Worm (Caenorhabditis elegans): ENCODE data around the gene F38B7.17.

The F38B7.17 gene

ce11 chrV:11548914-11549406 is at the start of gene F38B7.17, which contains the start of gene F38B7.3:
TSS of gene F38B7.17 (minus strand) at chrV:11548964.
TSS of gene F38B7.3 (plus strand) at chrV:11549107.
- no peak for TF ChIP-seq unc-62 (GFP tag; optimal IDR thresholded peaks at IDR 0.05)

- TF ChIP-seq unc-62 (GFP tag; optimal IDR thresholded peaks at IDR 0.05) = no peak
Observed at ce11 chrV:11593888-11594287, 45.1 kb upstream of the F38B7.17 start.

ce11 chrV:11593427-11593826 is 44.7 kb upstream of the F38B7.17 start, which contains the start of gene srx-80:
TSS of gene srx-80 (plus strand) at chrV:11593727.
- TF ChIP-seq unc-62 (GFP tag; optimal IDR thresholded peaks at IDR 0.05) = no peak

ce11 chrV:11589433-11589832 is 40.7 kb upstream of the F38B7.17 start, which contains the start of gene srx-82:
TSS of gene srx-82 (plus strand) at chrV:11589733.
- no peak for TF ChIP-seq unc-62 (GFP tag; optimal IDR thresholded peaks at IDR 0.05)

- TF ChIP-seq unc-62 (GFP tag; optimal IDR thresholded peaks at IDR 0.05) = no peak
Observed at ce11 chrV:11585122-11585521, 36.4 kb upstream of the F38B7.17 start.

- TF ChIP-seq unc-62 (GFP tag; optimal IDR thresholded peaks at IDR 0.05) = no peak
Observed at ce11 chrV:11583212-11583611, 34.4 kb upstream of the F38B7.17 start, which contains the start of gene srx-88. TSS of gene srx-88 (plus strand) at chrV:11583512.

ce11 chrV:11580826-11581225 is 32.1 kb upstream of the F38B7.17 start, which contains the start of gene srx-90:
TSS of gene srx-90 (plus strand) at chrV:11581126.
- TF ChIP-seq unc-62 (GFP tag; optimal IDR thresholded peaks at IDR 0.05) = no peak

- TF ChIP-seq unc-62 (GFP tag; optimal IDR thresholded peaks at IDR 0.05) = no peak
Observed at ce11 chrV:11574563-11574962, 25.8 kb upstream of the F38B7.17 start.

- no peak for TF ChIP-seq unc-62 (GFP tag; optimal IDR thresholded peaks at IDR 0.05)
Observed at ce11 chrV:11572803-11573490, 24.2 kb upstream of the F38B7.17 start, which contains the start of the genes H12C20.7 and nhr-68. TSS of gene H12C20.7 (minus strand) at chrV:11572990. TSS of gene nhr-68 (plus strand) at chrV:11573440.

- TF ChIP-seq unc-62 (GFP tag; optimal IDR thresholded peaks at IDR 0.05) = no peak
Observed at ce11 chrV:11570169-11570651, 21.4 kb upstream of the F38B7.17 start, which contains the start of the genes nhr-101 and pms-2. TSS of gene nhr-101 (plus strand) at chrV:11570476. TSS of gene pms-2 (minus strand) at chrV:11570601.

ce11 chrV:11564573-11564972 is 15.8 kb upstream of the F38B7.17 start, which contains the start of gene srx-87:
TSS of gene srx-87 (plus strand) at chrV:11564873.
- TF ChIP-seq unc-62 (GFP tag; optimal IDR thresholded peaks at IDR 0.05) = no peak

ce11 chrV:11562643-11563042 is 13.9 kb upstream of the F38B7.17 start, which contains the start of gene srx-86:
TSS of gene srx-86 (plus strand) at chrV:11562943.
- TF ChIP-seq unc-62 (GFP tag; optimal IDR thresholded peaks at IDR 0.05) = no peak

ce11 chrV:11554260-11554659 is 5.5 kb upstream of the F38B7.17 start, which contains the start of gene duo-1:
TSS of gene duo-1 (plus strand) at chrV:11554630.
- TF ChIP-seq unc-62 (GFP tag; optimal IDR thresholded peaks at IDR 0.05) = no peak

ce11 chrV:11552379-11552778 is 3.6 kb upstream of the F38B7.17 start, which contains the start of gene srx-85:
TSS of gene srx-85 (plus strand) at chrV:11552679.
- no peak for TF ChIP-seq unc-62 (GFP tag; optimal IDR thresholded peaks at IDR 0.05)

- no peak for TF ChIP-seq unc-62 (GFP tag; optimal IDR thresholded peaks at IDR 0.05)
Observed at ce11 chrV:11546795-11547194, 2.0 kb downstream of the F38B7.17 start, which contains the start of gene F38B7.11. TSS of gene F38B7.11 (plus strand) at chrV:11547095.

- no peak for TF ChIP-seq unc-62 (GFP tag; optimal IDR thresholded peaks at IDR 0.05)
Observed at ce11 chrV:11545227-11545626, 3.5 kb downstream of the F38B7.17 start, which contains the start of gene F38B7.10. TSS of gene F38B7.10 (plus strand) at chrV:11545527.

Data from whole organism, dauer.